Fruit fly (Drosophila melanogaster) whole organism, embryonic: Measurements from ENCODE around the gene tj.

Source experiments
- CG10654 ChIP-seq: fragments of 200-800 bp; sonication (Bioruptor generic); optimal IDR thresholded peaks from 2 replicates; lab custom pipeline; 2016; ENCODE audit warnings: missing biosample characterization, missing genetic modification characterization
- CG10959 ChIP-seq: fragments of 200-800 bp; sonication (Bioruptor generic); IDR thresholded peaks from 2 replicates; pipeline ENCODE4 v1.3.6; 2022; ENCODE audit warnings: missing biosample characterization, missing genetic modification characterization
- CG11093 ChIP-seq: fragments of 200-800 bp; sonication (Bioruptor generic); IDR thresholded peaks from 3 replicates; pipeline ENCODE4 v1.3.6; 2022; ENCODE audit warnings: missing biosample characterization, missing genetic modification characterization
- CG11560 ChIP-seq: fragments of 200-800 bp; sonication (Bioruptor generic); IDR thresholded peaks from 3 replicates; pipeline ENCODE4 v1.3.6; 2022; ENCODE audit warnings: missing biosample characterization, missing genetic modification characterization
- CG11723 ChIP-seq: fragments of 200-800 bp; sonication (Bioruptor generic); optimal IDR thresholded peaks from 2 replicates; lab custom pipeline; 2017; ENCODE audit warnings: missing biosample characterization, mild to moderate bottlenecking, missing genetic modification characterization
- CG12104 ChIP-seq: fragments of 200-800 bp; sonication (Bioruptor generic); optimal IDR thresholded peaks from 3 replicates; lab custom pipeline; 2016; ENCODE audit warnings: missing biosample characterization, missing genetic modification characterization
- CG12391 ChIP-seq: fragments of 200-800 bp; sonication (Bioruptor generic); optimal IDR thresholded peaks from 3 replicates; lab custom pipeline; 2018; ENCODE audit warnings: missing biosample characterization, mild to moderate bottlenecking, missing genetic modification characterization, moderate library complexity
- CG12942 ChIP-seq: fragments of 200-800 bp; sonication (Bioruptor generic); optimal IDR thresholded peaks from 3 replicates; lab custom pipeline; 2016; ENCODE audit warnings: missing biosample characterization, missing genetic modification characterization
- CG13296 ChIP-seq: fragments of 200-800 bp; sonication (Bioruptor generic); optimal IDR thresholded peaks from 3 replicates; lab custom pipeline; 2018; ENCODE audit warnings: missing biosample characterization, mild to moderate bottlenecking, missing genetic modification characterization
- CG1529 ChIP-seq: fragments of 200-800 bp; sonication (Bioruptor generic); optimal IDR thresholded peaks from 3 replicates; lab custom pipeline; 2018; ENCODE audit warnings: missing biosample characterization, missing genetic modification characterization
- CG16813 ChIP-seq: fragments of 200-800 bp; sonication (Bioruptor generic); IDR thresholded peaks from 3 replicates; pipeline ENCODE4 v1.3.6; 2022; ENCODE audit warnings: missing biosample characterization, missing genetic modification characterization; ENCODE audit not compliant: partially characterized antibody
- CG18262 ChIP-seq: fragments of 200-800 bp; optimal IDR thresholded peaks from 3 replicates; lab custom pipeline; 2019; ENCODE audit warnings: missing biosample characterization, mild to moderate bottlenecking, missing genetic modification characterization, moderate library complexity
- CG18764 ChIP-seq: fragments of 200-800 bp; sonication (Bioruptor generic); optimal IDR thresholded peaks from 3 replicates; lab custom pipeline; 2016; ENCODE audit warnings: missing biosample characterization, missing genetic modification characterization
- CG2678 ChIP-seq: fragments of 200-800 bp; sonication (Bioruptor generic); optimal IDR thresholded peaks from 3 replicates; lab custom pipeline; 2019; ENCODE audit warnings: missing biosample characterization, mild to moderate bottlenecking, missing genetic modification characterization, moderate library complexity
- CG2875 ChIP-seq: fragments of 200-800 bp; sonication (Bioruptor generic); optimal IDR thresholded peaks from 2 replicates; lab custom pipeline; 2017; ENCODE audit warnings: missing biosample characterization, mild to moderate bottlenecking, missing genetic modification characterization, missing genetic modification reagents
- CG42726 ChIP-seq: fragments of 200-800 bp; sonication (Bioruptor generic); IDR thresholded peaks from 2 replicates; pipeline ENCODE4 v1.3.6; 2022; ENCODE audit warnings: missing biosample characterization, missing genetic modification characterization; ENCODE audit not compliant: partially characterized antibody
- CG4424 ChIP-seq: fragments of 200-800 bp; sonication (Bioruptor generic); optimal IDR thresholded peaks from 3 replicates; lab custom pipeline; 2016; ENCODE audit warnings: missing biosample characterization, missing genetic modification characterization
- CG6813 ChIP-seq: fragments of 200-800 bp; sonication (Bioruptor generic); optimal IDR thresholded peaks from 2 replicates; lab custom pipeline; 2017; ENCODE audit warnings: missing biosample characterization, missing genetic modification characterization, mild to moderate bottlenecking, moderate library complexity, missing genetic modification reagents
- CG7786 ChIP-seq: fragments of 200-800 bp; sonication (Bioruptor generic); optimal IDR thresholded peaks from 2 replicates; lab custom pipeline; 2016; ENCODE audit warnings: missing biosample characterization, missing genetic modification characterization
- Chrac-16 ChIP-seq: fragments of 200-800 bp; sonication (Bioruptor generic); optimal IDR thresholded peaks from 3 replicates; lab custom pipeline; 2016; ENCODE audit warnings: missing biosample characterization, missing genetic modification characterization
- D ChIP-seq, 2 experiments: fragments of 200-800 bp in 1 of 2; fragments of >200 bp in 1 of 2; sonication (Bioruptor generic) in 1 of 2; optimal IDR thresholded peaks; 2 replicates in 1 of 2; 3 replicates in 1 of 2; lab custom pipeline; 2017; ENCODE audit warnings: mild to moderate bottlenecking in 1 of 2, missing biosample characterization in 1 of 2, missing genetic modification characterization in 1 of 2, missing genetic modification reagents in 1 of 2
- Dbx ChIP-seq: fragments of 200-800 bp; sonication (Bioruptor generic); IDR thresholded peaks from 3 replicates; pipeline ENCODE4 v1.3.6; 2022; ENCODE audit warnings: missing biosample characterization, missing genetic modification characterization
- Drgx ChIP-seq: fragments of 200-800 bp; sonication (Bioruptor generic); IDR thresholded peaks from 2 replicates; pipeline ENCODE4 v1.3.6; 2022; ENCODE audit warnings: missing biosample characterization, missing genetic modification characterization
- Fer1 ChIP-seq: fragments of 200-800 bp; sonication (Bioruptor generic); optimal IDR thresholded peaks from 2 replicates; lab custom pipeline; 2017; ENCODE audit warnings: missing biosample characterization, mild to moderate bottlenecking, missing genetic modification characterization
- Hmr ChIP-seq: fragments of 200-800 bp; sonication (Bioruptor generic); optimal IDR thresholded peaks from 3 replicates; lab custom pipeline; 2017; ENCODE audit warnings: mild to moderate bottlenecking, missing biosample characterization, missing genetic modification reagents, missing genetic modification characterization
- Meics ChIP-seq: fragments of 200-800 bp; sonication (Bioruptor generic); optimal IDR thresholded peaks from 2 replicates; lab custom pipeline; 2017; ENCODE audit warnings: missing biosample characterization, mild to moderate bottlenecking, missing genetic modification characterization
- NC2α ChIP-seq: fragments of 200-800 bp; sonication (Bioruptor generic); optimal IDR thresholded peaks from 2 replicates; lab custom pipeline; 2016; ENCODE audit warnings: missing biosample characterization, missing genetic modification characterization
- Opbp ChIP-seq: fragments of 200-800 bp; sonication (Bioruptor generic); IDR thresholded peaks from 3 replicates; pipeline ENCODE4 v1.3.6; 2022; ENCODE audit warnings: missing biosample characterization, missing genetic modification characterization; ENCODE audit not compliant: partially characterized antibody
- PHDP ChIP-seq: fragments of 200-800 bp; sonication (Bioruptor generic); optimal IDR thresholded peaks from 3 replicates; lab custom pipeline; 2018; ENCODE audit warnings: missing biosample characterization, mild to moderate bottlenecking, missing genetic modification characterization, moderate library complexity
- Taf1 ChIP-seq: fragments of 200-800 bp; sonication (Bioruptor generic); IDR thresholded peaks from 2 replicates; pipeline ENCODE4 v1.3.6; 2022; ENCODE audit warnings: missing biosample characterization, missing genetic modification characterization
- bowl ChIP-seq: fragments of 200-800 bp; sonication (Bioruptor generic); IDR thresholded peaks from 2 replicates; pipeline ENCODE4 v1.3.6; 2022; ENCODE audit warnings: missing biosample characterization, missing genetic modification characterization
- dati ChIP-seq: fragments of 200-800 bp; sonication (Bioruptor generic); IDR thresholded peaks from 2 replicates; pipeline ENCODE4 v1.3.6; 2022; ENCODE audit warnings: missing biosample characterization, missing genetic modification characterization
- dm ChIP-seq: fragments of 200-800 bp; sonication (Bioruptor generic); optimal IDR thresholded peaks from 3 replicates; lab custom pipeline; 2016; ENCODE audit warnings: missing biosample characterization, missing genetic modification characterization
- esg ChIP-seq: fragments of 200-800 bp; sonication (Bioruptor generic); conservative IDR thresholded peaks from 2 replicates; pipeline ENCODE4 v1.3.6; 2022; ENCODE audit warnings: missing biosample characterization, missing genetic modification characterization
- eve ChIP-seq, 2 experiments: fragments of >200 bp; optimal IDR thresholded peaks; 2 replicates each; lab custom pipeline; 2017; ENCODE audit warnings: missing biosample characterization in 2 of 2, missing genetic modification characterization in 2 of 2
- eyg ChIP-seq: fragments of 200-800 bp; sonication (Bioruptor generic); optimal IDR thresholded peaks from 3 replicates; lab custom pipeline; 2016; ENCODE audit warnings: missing biosample characterization, missing genetic modification characterization
- grau ChIP-seq: fragments of 200-800 bp; optimal IDR thresholded peaks from 3 replicates; lab custom pipeline; 2019; ENCODE audit warnings: missing biosample characterization, mild to moderate bottlenecking, missing genetic modification characterization, moderate library complexity
- insv ChIP-seq, 2 experiments: fragments of 200-800 bp; sonication (Bioruptor generic); optimal IDR thresholded peaks; 3 replicates each; lab custom pipeline; 2016 to 2018; ENCODE audit warnings: missing biosample characterization in 2 of 2, missing genetic modification characterization in 2 of 2
- kah ChIP-seq: fragments of 200-800 bp; sonication (Bioruptor generic); optimal IDR thresholded peaks from 2 replicates; lab custom pipeline; 2018; ENCODE audit warnings: missing biosample characterization, mild to moderate bottlenecking, missing genetic modification characterization
- knrl ChIP-seq: fragments of 200-800 bp; sonication (Bioruptor generic); IDR thresholded peaks from 3 replicates; pipeline ENCODE4 v1.3.6; 2022; ENCODE audit warnings: missing biosample characterization, missing genetic modification characterization; ENCODE audit not compliant: partially characterized antibody
- maf-S ChIP-seq: fragments of 200-800 bp; sonication (Bioruptor generic); optimal IDR thresholded peaks from 2 replicates; lab custom pipeline; 2016; ENCODE audit warnings: missing biosample characterization, missing genetic modification characterization
- nerfin-2 ChIP-seq: fragments of 200-800 bp; sonication (Bioruptor generic); IDR thresholded peaks from 2 replicates; pipeline ENCODE4 v1.3.6; 2022; ENCODE audit warnings: missing biosample characterization, missing genetic modification characterization; ENCODE audit not compliant: partially characterized antibody
- onecut ChIP-seq: fragments of 200-800 bp; sonication (Bioruptor generic); IDR thresholded peaks from 2 replicates; pipeline ENCODE4 v1.3.6; 2022; ENCODE audit warnings: missing biosample characterization, missing genetic modification characterization
- otp ChIP-seq: fragments of 200-800 bp; sonication (Bioruptor generic); IDR thresholded peaks from 3 replicates; pipeline ENCODE4, ENCODE4 v1.3.6; 2022; ENCODE audit warnings: missing biosample characterization, missing genetic modification characterization
- seq ChIP-seq: fragments of 200-800 bp; sonication (Bioruptor generic); IDR thresholded peaks from 2 replicates; pipeline ENCODE4 v1.3.6; 2022; ENCODE audit warnings: missing biosample characterization, missing genetic modification characterization
- stc ChIP-seq: fragments of 200-800 bp; sonication (Bioruptor generic); IDR thresholded peaks from 2 replicates; pipeline ENCODE4 v1.3.6; 2022; ENCODE audit warnings: missing biosample characterization, missing genetic modification characterization
- ttk ChIP-seq: fragments of 200-800 bp; sonication (Bioruptor generic); IDR thresholded peaks from 2 replicates; pipeline ENCODE4 v2.1.2; 2022; ENCODE audit warnings: missing biosample characterization, missing genetic modification characterization
- usp ChIP-seq: fragments of >200 bp; optimal IDR thresholded peaks from 2 replicates; lab custom pipeline; 2017; ENCODE audit warnings: missing biosample characterization, missing genetic modification characterization
- zfh1 ChIP-seq: fragments of 200-800 bp; sonication (Bioruptor generic); IDR thresholded peaks from 3 replicates; pipeline ENCODE4 v1.3.6; 2022; ENCODE audit warnings: missing biosample characterization, missing genetic modification characterization
- zfh2 ChIP-seq: fragments of 200-800 bp; sonication (Bioruptor generic); optimal IDR thresholded peaks from 2 replicates; lab custom pipeline; 2016; ENCODE audit warnings: missing biosample characterization, missing genetic modification characterization

tj gene

dm6 chr2L:19444734-19445140 lies 19.3 kb upstream of the tj start, which contains the start of gene Hs2st (continued):
- TF ChIP-seq maf-S (GFP tag; lab: Kevin White, UChicago) = peak; percentile 95
- TF ChIP-seq CG1529 (GFP tag; lab: Kevin White, UChicago) = peak; percentile 82
- TF ChIP-seq grau (tag; lab: Kevin White, UChicago) = peak; percentile 92
- peak in 1 of 2 experiments; percentile 75 for TF ChIP-seq insv (GFP tag; optimal IDR thresholded peaks at IDR 0.05; lab: Kevin White, UChicago)
- TF ChIP-seq CG7786 (GFP tag; lab: Kevin White, UChicago) = peak; percentile 96
- TF ChIP-seq CG10654 = peak; percentile 94
- TF ChIP-seq CG18764 (GFP tag; lab: Kevin White, UChicago) = peak; percentile 89
- peak; percentile 85 for TF ChIP-seq CG12104 (GFP tag; lab: Kevin White, UChicago)
- TF ChIP-seq CG2875 (GFP tag; lab: Kevin White, UChicago) = peak; percentile 81
- TF ChIP-seq bowl (GFP tag; lab: Robert Waterston, UW) = peak; percentile 48; the same call in 1 of the 2 replicates
- peak; percentile 84 for TF ChIP-seq CG18262 (tag; lab: Kevin White, UChicago)
- peak; percentile 96 for TF ChIP-seq Dbx (GFP tag; lab: Robert Waterston, UW)
- TF ChIP-seq Hmr (GFP tag; lab: Kevin White, UChicago) = peak; percentile 95
- TF ChIP-seq CG10959 (GFP tag; lab: Robert Waterston, UW) = peak; percentile 86
- peak; percentile 85 for TF ChIP-seq CG11723 (GFP tag; lab: Kevin White, UChicago)
- peak; percentile 90 for TF ChIP-seq Taf1
- TF ChIP-seq CG2678 (tag; lab: Kevin White, UChicago) = peak; percentile 90
- TF ChIP-seq CG11560 (tag; lab: Robert Waterston, UW) = peak; percentile 87
- TF ChIP-seq Drgx = peak; percentile 86
- peak; percentile 53 for TF ChIP-seq kah (GFP tag; lab: Kevin White, UChicago)
- peak; percentile 96 for TF ChIP-seq CG12942 (GFP tag; lab: Kevin White, UChicago)
- peak; percentile 92 for TF ChIP-seq CG11093 (GFP tag; lab: Robert Waterston, UW)
- no peak for TF ChIP-seq nerfin-2 (GFP tag; lab: Robert Waterston, UW)
- peak; percentile 61 for TF ChIP-seq CG6813 (GFP tag; lab: Kevin White, UChicago)
- no peak for TF ChIP-seq usp (GFP tag; lab: Kevin White, UChicago)
- no peak for TF ChIP-seq D (optimal IDR thresholded peaks at IDR 0.05; lab: Kevin White, UChicago)
- TF ChIP-seq D (GFP tag; optimal IDR thresholded peaks at IDR 0.05; lab: Kevin White, UChicago) = peak; percentile 83
- peak; percentile 97 for TF ChIP-seq Chrac-16 (GFP tag; lab: Kevin White, UChicago)
- TF ChIP-seq CG16813 (GFP tag; lab: Robert Waterston, UW) = peak; percentile 52; the same call in 2 of the 3 replicates
- no peak for TF ChIP-seq CG42726 (GFP tag; lab: Robert Waterston, UW)
- peak; percentile 53; the same call in 1 of the 2 replicates for TF ChIP-seq dati (GFP tag; lab: Robert Waterston, UW)
- TF ChIP-seq knrl = peak; percentile 59; the same call in 2 of the 3 replicates
- peak; percentile 98 for TF ChIP-seq zfh2
- peak; percentile 89 for TF ChIP-seq dm (GFP tag; lab: Kevin White, UChicago)
- peak; percentile 86 for TF ChIP-seq ttk
- TF ChIP-seq otp (GFP tag; lab: Robert Waterston, UW) = peak; percentile 79; the same call in 2 of the 3 replicates
- peak; percentile 64; the same call in 1 of the 2 replicates for TF ChIP-seq onecut
- 0 out of 3 replicates have a peak, but pooled peaks have one; percentile 53 for TF ChIP-seq Opbp (GFP tag; lab: Robert Waterston, UW)
- TF ChIP-seq Meics (GFP tag; lab: Kevin White, UChicago) = peak; percentile 88
- TF ChIP-seq seq (GFP tag; lab: Robert Waterston, UW) = peak; percentile 86
- peak; percentile 86 for TF ChIP-seq PHDP (tag; lab: Kevin White, UChicago)
- peak; percentile 94 for TF ChIP-seq esg
- TF ChIP-seq CG12391 (tag; lab: Kevin White, UChicago) = peak; percentile 93
- TF ChIP-seq eve (GFP tag; optimal IDR thresholded peaks at IDR 0.05; lab: Kevin White, UChicago) = peak in 1 of 2 experiments; percentile 81
- TF ChIP-seq CG4424 (GFP tag; lab: Kevin White, UChicago) = peak; percentile 93
- peak; percentile 81 for TF ChIP-seq stc (GFP tag; lab: Robert Waterston, UW)
- peak; percentile 58 for TF ChIP-seq NC2α (GFP tag; lab: Kevin White, UChicago)
- TF ChIP-seq Fer1 (GFP tag; lab: Kevin White, UChicago) = peak; percentile 93
- peak; percentile 84 for TF ChIP-seq eyg (GFP tag; lab: Kevin White, UChicago)
- TF ChIP-seq zfh1 = peak; percentile 94
- peak; percentile 84 for TF ChIP-seq CG13296 (GFP tag; lab: Kevin White, UChicago)
